Fruit fly (Drosophila melanogaster) whole organism, embryonic: Measurements from ENCODE around the gene Pif1.

Experiments used
- Abd-B ChIP-seq: fragments of 200-800 bp; sonication (Bioruptor generic); optimal IDR thresholded peaks from 2 replicates; lab custom pipeline; 2018; ENCODE audit warnings: missing biosample characterization, mild to moderate bottlenecking, missing genetic modification characterization, moderate library complexity
- CG10543 ChIP-seq: fragments of 200-800 bp; sonication (Bioruptor generic); optimal IDR thresholded peaks from 3 replicates; lab custom pipeline; 2017; ENCODE audit warnings: missing biosample characterization, mild to moderate bottlenecking, missing genetic modification characterization, moderate library complexity
- CG11398 ChIP-seq: fragments of 200-800 bp; sonication (Bioruptor generic); optimal IDR thresholded peaks from 2 replicates; lab custom pipeline; 2016; ENCODE audit warnings: missing biosample characterization, missing genetic modification characterization
- CG12219 ChIP-seq: fragments of 200-800 bp; sonication (Bioruptor generic); optimal IDR thresholded peaks from 3 replicates; lab custom pipeline; 2018; ENCODE audit warnings: missing biosample characterization, mild to moderate bottlenecking, missing genetic modification characterization
- CG12769 ChIP-seq: fragments of 200-800 bp; sonication (Bioruptor generic); optimal IDR thresholded peaks from 2 replicates; lab custom pipeline; 2019; ENCODE audit warnings: missing biosample characterization, mild to moderate bottlenecking, missing genetic modification characterization, moderate library complexity
- CG13624 ChIP-seq: fragments of 200-800 bp; sonication (Bioruptor generic); optimal IDR thresholded peaks from 2 replicates; lab custom pipeline; 2016; ENCODE audit warnings: missing biosample characterization, missing genetic modification characterization
- CG1529 ChIP-seq: fragments of 200-800 bp; sonication (Bioruptor generic); optimal IDR thresholded peaks from 3 replicates; lab custom pipeline; 2018; ENCODE audit warnings: missing biosample characterization, missing genetic modification characterization
- CG1647 ChIP-seq: fragments of 200-800 bp; sonication (Bioruptor generic); optimal IDR thresholded peaks from 3 replicates; lab custom pipeline; 2016; ENCODE audit warnings: missing biosample characterization, missing genetic modification characterization
- CG16815 ChIP-seq: fragments of 200-800 bp; sonication (Bioruptor generic); optimal IDR thresholded peaks from 3 replicates; lab custom pipeline; 2017; ENCODE audit warnings: missing biosample characterization, mild to moderate bottlenecking, missing genetic modification characterization
- CG17361 ChIP-seq: fragments of 200-800 bp; sonication (Bioruptor generic); IDR thresholded peaks from 3 replicates; pipeline ENCODE4 v1.3.6; 2022; ENCODE audit warnings: missing biosample characterization, missing genetic modification characterization
- CG17568 ChIP-seq: fragments of 200-800 bp; sonication (Bioruptor generic); optimal IDR thresholded peaks from 2 replicates; lab custom pipeline; 2018; ENCODE audit warnings: missing biosample characterization, mild to moderate bottlenecking, missing genetic modification characterization, moderate library complexity
- CG18599 ChIP-seq: fragments of 200-800 bp; sonication (Bioruptor generic); optimal IDR thresholded peaks from 3 replicates; lab custom pipeline; 2017; ENCODE audit warnings: missing biosample characterization, missing genetic modification characterization, mild to moderate bottlenecking, moderate library complexity, missing genetic modification reagents
- CG2129 ChIP-seq: fragments of 200-800 bp; sonication (Bioruptor generic); IDR thresholded peaks from 2 replicates; pipeline ENCODE4 v1.3.6; 2022; ENCODE audit warnings: missing biosample characterization, missing genetic modification characterization; ENCODE audit not compliant: partially characterized antibody
- CG31224 ChIP-seq: fragments of 200-800 bp; sonication (Bioruptor generic); IDR thresholded peaks from 2 replicates; pipeline ENCODE4 v1.3.6; 2022; ENCODE audit warnings: missing biosample characterization, missing genetic modification characterization
- CG3163 ChIP-seq: fragments of 200-800 bp; sonication (Bioruptor generic); optimal IDR thresholded peaks from 3 replicates; lab custom pipeline; 2016; ENCODE audit warnings: missing biosample characterization, missing genetic modification characterization
- CG3838 ChIP-seq: fragments of 200-800 bp; sonication (Bioruptor generic); optimal IDR thresholded peaks from 3 replicates; lab custom pipeline; 2016; ENCODE audit warnings: missing biosample characterization, missing genetic modification characterization
- CG3847 ChIP-seq: fragments of 200-800 bp; sonication (Bioruptor generic); IDR thresholded peaks from 2 replicates; pipeline ENCODE4 v1.3.6; 2022; ENCODE audit warnings: missing biosample characterization, missing genetic modification characterization
- CG4328 ChIP-seq: fragments of 200-800 bp; sonication (Bioruptor generic); optimal IDR thresholded peaks from 3 replicates; lab custom pipeline; 2017; ENCODE audit warnings: missing biosample characterization, missing genetic modification reagents, missing genetic modification characterization
- CG6254 ChIP-seq: fragments of 200-800 bp; sonication (Bioruptor generic); optimal IDR thresholded peaks from 3 replicates; lab custom pipeline; 2017; ENCODE audit warnings: mild to moderate bottlenecking, missing biosample characterization, missing genetic modification reagents, missing genetic modification characterization
- CG6854 ChIP-seq: fragments of 200-800 bp; sonication (Bioruptor generic); optimal IDR thresholded peaks from 3 replicates; lab custom pipeline; 2017; ENCODE audit warnings: missing biosample characterization, mild to moderate bottlenecking, missing genetic modification characterization
- CG9437 ChIP-seq: fragments of 200-800 bp; sonication (Bioruptor generic); optimal IDR thresholded peaks from 2 replicates; lab custom pipeline; 2018; ENCODE audit warnings: missing biosample characterization, mild to moderate bottlenecking, missing genetic modification characterization
- Chrac-16 ChIP-seq: fragments of 200-800 bp; sonication (Bioruptor generic); optimal IDR thresholded peaks from 3 replicates; lab custom pipeline; 2016; ENCODE audit warnings: missing biosample characterization, missing genetic modification characterization
- CoRest ChIP-seq: fragments of 200-800 bp; sonication (Bioruptor generic); optimal IDR thresholded peaks from 3 replicates; lab custom pipeline; 2018; ENCODE audit warnings: missing biosample characterization, mild to moderate bottlenecking, missing genetic modification characterization, moderate library complexity
- Doc3 ChIP-seq: fragments of 200-800 bp; sonication (Bioruptor generic); IDR thresholded peaks from 3 replicates; pipeline ENCODE4 v1.3.6; 2022; ENCODE audit warnings: missing biosample characterization, missing genetic modification characterization; ENCODE audit not compliant: partially characterized antibody
- Eip74EF ChIP-seq, 2 experiments: fragments of 200-800 bp in 1 of 2; fragments of >200 bp in 1 of 2; sonication (Bioruptor generic) in 1 of 2; optimal IDR thresholded peaks; 2 replicates each; lab custom pipeline; 2017 to 2019; ENCODE audit warnings: missing biosample characterization in 2 of 2, missing genetic modification characterization in 2 of 2, mild to moderate bottlenecking in 1 of 2, moderate library complexity in 1 of 2
- HLH54F ChIP-seq: fragments of 200-800 bp; sonication (Bioruptor generic); optimal IDR thresholded peaks from 3 replicates; lab custom pipeline; 2016; ENCODE audit warnings: missing biosample characterization, missing genetic modification characterization
- Jarid2 ChIP-seq: fragments of 200-800 bp; sonication (Bioruptor generic); optimal IDR thresholded peaks from 3 replicates; lab custom pipeline; 2017; ENCODE audit warnings: mild to moderate bottlenecking, missing biosample characterization, missing genetic modification reagents, missing genetic modification characterization
- Lhr ChIP-seq: fragments of 200-800 bp; sonication (Bioruptor generic); optimal IDR thresholded peaks from 3 replicates; lab custom pipeline; 2017; ENCODE audit warnings: mild to moderate bottlenecking, missing biosample characterization, missing genetic modification reagents, missing genetic modification characterization
- Med ChIP-seq: fragments of 200-800 bp; sonication (Bioruptor generic); peaks from one replicate; lab custom pipeline; 2016; ENCODE audit warnings: missing biosample characterization, missing genetic modification characterization, mild to moderate bottlenecking, inconsistent platforms, moderate library complexity
- NfI ChIP-seq: fragments of 200-800 bp; sonication (Bioruptor generic); optimal IDR thresholded peaks from 3 replicates; lab custom pipeline; 2018; ENCODE audit warnings: missing biosample characterization, mild to moderate bottlenecking, missing genetic modification characterization, moderate library complexity
- Pdp1 ChIP-seq, 2 experiments: fragments of 200-800 bp; sonication (Bioruptor generic); optimal IDR thresholded peaks; 3 replicates each; lab custom pipeline; 2016; ENCODE audit warnings: missing biosample characterization in 2 of 2, missing genetic modification characterization in 2 of 2, mild to moderate bottlenecking in 1 of 2, moderate library complexity in 1 of 2
- Rx ChIP-seq: fragments of 200-800 bp; sonication (Bioruptor generic); IDR thresholded peaks from 2 replicates; pipeline ENCODE4 v1.3.6; 2022; ENCODE audit warnings: missing biosample characterization, missing genetic modification characterization
- Tbp ChIP-seq: fragments of >200 bp; optimal IDR thresholded peaks from 2 replicates; lab custom pipeline; 2018; ENCODE audit warnings: missing biosample characterization, missing genetic modification characterization
- Trl ChIP-seq, 3 experiments: fragments of >200 bp in 2 of 3; fragments of 200-800 bp in 1 of 3; sonication (Bioruptor generic) in 1 of 3; optimal IDR thresholded peaks; 2 replicates in 1 of 3; 3 replicates in 2 of 3; lab custom pipeline; 2016 to 2017; ENCODE audit warnings: missing biosample characterization in 1 of 3, missing genetic modification characterization in 1 of 3
- ase ChIP-seq: fragments of 200-800 bp; sonication (Bioruptor generic); IDR thresholded peaks from 3 replicates; pipeline ENCODE4 v1.3.6; 2022; ENCODE audit warnings: missing biosample characterization, missing genetic modification characterization
- cato ChIP-seq: fragments of 200-800 bp; sonication (Bioruptor generic); optimal IDR thresholded peaks from 2 replicates; lab custom pipeline; 2016; ENCODE audit warnings: missing biosample characterization, missing genetic modification characterization, borderline replicate concordance
- croc ChIP-seq: fragments of 200-800 bp; sonication (Bioruptor generic); conservative IDR thresholded peaks from 3 replicates; pipeline ENCODE4 v1.3.6; 2022; ENCODE audit warnings: missing biosample characterization, missing genetic modification characterization
- dysf ChIP-seq: fragments of 200-800 bp; sonication (Bioruptor generic); IDR thresholded peaks from 3 replicates; pipeline ENCODE4 v1.3.6; 2022; ENCODE audit warnings: missing biosample characterization, missing genetic modification characterization
- esg ChIP-seq: fragments of 200-800 bp; sonication (Bioruptor generic); conservative IDR thresholded peaks from 2 replicates; pipeline ENCODE4 v1.3.6; 2022; ENCODE audit warnings: missing biosample characterization, missing genetic modification characterization
- eve ChIP-seq, 2 experiments: fragments of >200 bp; optimal IDR thresholded peaks; 2 replicates each; lab custom pipeline; 2017; ENCODE audit warnings: missing biosample characterization in 2 of 2, missing genetic modification characterization in 2 of 2
- h ChIP-seq: fragments of >200 bp; optimal IDR thresholded peaks from 2 replicates; lab custom pipeline; 2017
- hb ChIP-seq: fragments of 200-800 bp; sonication (Bioruptor generic); IDR thresholded peaks from 3 replicates; pipeline ENCODE4 v1.3.6; 2022; ENCODE audit warnings: missing biosample characterization, missing genetic modification characterization; ENCODE audit not compliant: partially characterized antibody
- lbe ChIP-seq: fragments of 200-800 bp; sonication (Bioruptor generic); optimal IDR thresholded peaks from 2 replicates; lab custom pipeline; 2016; ENCODE audit warnings: missing biosample characterization, mild to moderate bottlenecking, missing genetic modification characterization
- lilli ChIP-seq: fragments of 200-800 bp; sonication (Bioruptor generic); optimal IDR thresholded peaks from 3 replicates; lab custom pipeline; 2016; ENCODE audit warnings: missing biosample characterization, missing genetic modification characterization
- nau ChIP-seq: fragments of 200-800 bp; sonication (Bioruptor generic); optimal IDR thresholded peaks from 3 replicates; lab custom pipeline; 2017; ENCODE audit warnings: missing biosample characterization, mild to moderate bottlenecking, missing genetic modification characterization, missing genetic modification reagents
- psq ChIP-seq: fragments of 200-800 bp; sonication (Bioruptor generic); optimal IDR thresholded peaks from 2 replicates; lab custom pipeline; 2017; ENCODE audit warnings: missing biosample characterization, missing genetic modification characterization
- slou ChIP-seq: fragments of 200-800 bp; sonication (Bioruptor generic); optimal IDR thresholded peaks from 3 replicates; lab custom pipeline; 2016; ENCODE audit warnings: missing biosample characterization, missing genetic modification characterization
- sug ChIP-seq: fragments of 200-800 bp; optimal IDR thresholded peaks from 2 replicates; lab custom pipeline; 2019; ENCODE audit warnings: missing biosample characterization, mild to moderate bottlenecking, missing genetic modification characterization, moderate library complexity
- vvl ChIP-seq: fragments of 200-800 bp; sonication (Bioruptor generic); IDR thresholded peaks from 2 replicates; pipeline ENCODE4 v1.3.6; 2022; ENCODE audit warnings: missing biosample characterization, missing genetic modification characterization

The Pif1 gene

DNA sequence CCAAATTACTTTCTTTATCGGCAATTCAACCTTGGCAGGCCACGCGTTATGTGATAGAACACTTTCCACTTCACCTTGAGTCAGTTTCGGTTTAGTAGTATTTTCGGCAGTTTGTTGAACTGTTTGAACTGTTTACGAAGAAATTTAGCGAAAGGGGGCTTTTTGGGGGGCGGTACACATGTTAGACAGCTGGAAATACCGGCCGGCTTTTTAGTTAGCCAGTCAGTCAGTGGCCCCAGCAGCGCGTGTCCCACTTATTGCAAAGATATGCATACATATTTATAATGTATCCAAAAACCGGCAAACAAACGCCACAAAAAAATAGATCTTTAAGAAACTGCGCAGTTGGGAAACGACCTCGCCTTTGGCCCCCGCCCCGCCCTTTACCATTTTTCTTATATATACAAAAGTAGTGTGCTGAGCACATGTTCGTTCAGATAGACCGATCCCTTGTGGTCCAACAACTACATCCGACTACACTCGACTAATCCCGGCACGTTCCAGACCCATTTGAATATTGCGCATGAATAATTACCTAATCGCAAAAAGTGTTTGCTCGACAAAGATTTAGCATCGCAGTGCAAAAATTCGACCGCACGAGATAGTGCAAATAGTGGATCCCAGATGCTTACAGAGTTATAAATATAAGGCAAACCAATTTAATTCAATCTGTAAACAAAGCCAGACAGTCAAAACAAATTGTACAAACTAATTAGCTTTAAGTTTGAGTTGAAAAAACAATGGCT, 10.1 kb upstream of the Pif1 start (continued):
- no peak for TF ChIP-seq Lhr (GFP tag; lab: Kevin White, UChicago)
- TF ChIP-seq CG16815 (GFP tag; lab: Kevin White, UChicago) = no peak
- TF ChIP-seq CG17568 (GFP tag; lab: Kevin White, UChicago) = no peak
- TF ChIP-seq h = no peak
- TF ChIP-seq CG31224 (GFP tag; lab: Robert Waterston, UW) = no peak
- TF ChIP-seq CG1647 (GFP tag; lab: Kevin White, UChicago) = no peak
- TF ChIP-seq slou (GFP tag; lab: Kevin White, UChicago) = no peak
- peak in 1 of 2 experiments; percentile 26 for TF ChIP-seq Pdp1 (GFP tag; optimal IDR thresholded peaks at IDR 0.05; lab: Kevin White, UChicago)
- TF ChIP-seq CG4328 = no peak
- no peak for TF ChIP-seq Abd-B (GFP tag; lab: Kevin White, UChicago)
- no peak for TF ChIP-seq HLH54F (GFP tag; lab: Kevin White, UChicago)
- TF ChIP-seq NfI (GFP tag; lab: Kevin White, UChicago) = no peak
- no peak for TF ChIP-seq CG1529 (GFP tag; lab: Kevin White, UChicago)
- no peak for TF ChIP-seq Doc3
- TF ChIP-seq CG18599 (GFP tag; lab: Kevin White, UChicago) = peak; percentile 27
- TF ChIP-seq hb (GFP tag; lab: Robert Waterston, UW) = no peak
- no peak for TF ChIP-seq croc (GFP tag; lab: Robert Waterston, UW)
- TF ChIP-seq CG11398 (GFP tag; lab: Kevin White, UChicago) = no peak
- peak; percentile 19 for TF ChIP-seq lbe (GFP tag; lab: Kevin White, UChicago)
- TF ChIP-seq CG3163 (GFP tag; lab: Kevin White, UChicago) = no peak
- TF ChIP-seq Eip74EF (GFP tag; optimal IDR thresholded peaks at IDR 0.05; lab: Kevin White, UChicago) = no peak
- TF ChIP-seq lilli (GFP tag; lab: Kevin White, UChicago) = no peak
- no peak for TF ChIP-seq CG6254 (GFP tag; lab: Kevin White, UChicago)
- no peak for TF ChIP-seq psq (GFP tag; lab: Kevin White, UChicago)
- no peak for TF ChIP-seq Rx (GFP tag; lab: Robert Waterston, UW)
- TF ChIP-seq Med = peak; percentile 61
- no peak for TF ChIP-seq Tbp (GFP tag; lab: Kevin White, UChicago)
- TF ChIP-seq CG3838 (GFP tag; lab: Kevin White, UChicago) = no peak
- no peak for TF ChIP-seq CG6854 (GFP tag; lab: Kevin White, UChicago)
- TF ChIP-seq CG9437 = no peak
- no peak for TF ChIP-seq Chrac-16 (GFP tag; lab: Kevin White, UChicago)
- TF ChIP-seq nau (GFP tag; lab: Kevin White, UChicago) = peak; percentile 2
- no peak for TF ChIP-seq esg (GFP tag; lab: Robert Waterston, UW)
- TF ChIP-seq CG13624 (GFP tag; lab: Kevin White, UChicago) = peak; percentile 95
- TF ChIP-seq eve (GFP tag; optimal IDR thresholded peaks at IDR 0.05; lab: Kevin White, UChicago) = no peak
- TF ChIP-seq CG3847 (GFP tag; lab: Robert Waterston, UW) = no peak
- no peak for TF ChIP-seq cato (GFP tag; lab: Kevin White, UChicago)
- no peak for TF ChIP-seq ase (GFP tag; lab: Robert Waterston, UW)
- no peak for TF ChIP-seq CoRest (tag; lab: Kevin White, UChicago)
- TF ChIP-seq CG17361 (GFP tag; lab: Robert Waterston, UW) = no peak
- TF ChIP-seq vvl (GFP tag; lab: Robert Waterston, UW) = peak; percentile 33; the same call in 1 of the 2 replicates
- TF ChIP-seq dysf (GFP tag; lab: Robert Waterston, UW) = no peak
- no peak for TF ChIP-seq CG2129 (GFP tag; lab: Robert Waterston, UW)
- TF ChIP-seq CG10543 (GFP tag; lab: Kevin White, UChicago) = peak; percentile 59
- TF ChIP-seq CG12769 (tag; lab: Kevin White, UChicago) = peak; percentile 83
- TF ChIP-seq Jarid2 (GFP tag; lab: Kevin White, UChicago) = no peak
- TF ChIP-seq sug (tag; lab: Kevin White, UChicago) = peak; percentile 43
- TF ChIP-seq CG12219 = no peak
- TF ChIP-seq Trl (optimal IDR thresholded peaks at IDR 0.05; lab: Kevin White, UChicago) = no peak
- TF ChIP-seq Trl (GFP tag; optimal IDR thresholded peaks at IDR 0.05; lab: Kevin White, UChicago) = no peak
